Worm (Caenorhabditis elegans) whole organism, young adult: Measurements from ENCODE around the gene fahd-1.
A peak's percentile ranks its signal among the peaks of the same experiment; 100 is the strongest.

Source experiments
- B0019.2 ChIP-seq: fragments of 200-800 bp; sonication (Bioruptor generic); conservative IDR thresholded peaks from 2 replicates; pipeline ENCODE4 v1.3.6; 2022; ENCODE audit warnings: missing genetic modification reagents, missing genetic modification characterization, missing compliant biosample characterization
- F10E7.11 ChIP-seq: sonication (generic microtip); optimal IDR thresholded peaks from 2 replicates; lab custom pipeline; 2017; ENCODE audit warnings: mild to moderate bottlenecking, missing genetic modification characterization, moderate library complexity, missing compliant biosample characterization
- F23B12.7 ChIP-seq: sonication (generic microtip); optimal IDR thresholded peaks from 2 replicates; lab custom pipeline; 2017; ENCODE audit warnings: missing genetic modification characterization, mild to moderate bottlenecking, missing compliant biosample characterization, antibody characterized with exemption, moderate library complexity; ENCODE audit not compliant: insufficient read depth
- F33H1.4 ChIP-seq: fragments of 200-800 bp; sonication (Bioruptor generic); IDR thresholded peaks from 2 replicates; pipeline ENCODE4 v1.3.6; 2022; ENCODE audit warnings: missing genetic modification reagents, missing genetic modification characterization, missing compliant biosample characterization
- F49E8.2 ChIP-seq: sonication (generic microtip); optimal IDR thresholded peaks from 3 replicates; lab custom pipeline; 2017; ENCODE audit warnings: missing genetic modification characterization, mild to moderate bottlenecking, missing compliant biosample characterization, antibody characterized with exemption, moderate library complexity; ENCODE audit not compliant: insufficient read depth
- Y53G8AR.9 ChIP-seq: fragments of 200-800 bp; sonication (Bioruptor generic); conservative IDR thresholded peaks from 2 replicates; pipeline ENCODE4 v1.3.6; 2022; ENCODE audit warnings: missing genetic modification reagents, missing genetic modification characterization, missing compliant biosample characterization
- ZK185.1 ChIP-seq: sonication (generic microtip); optimal IDR thresholded peaks from 2 replicates; lab custom pipeline; 2016; ENCODE audit warnings: mild to moderate bottlenecking, missing genetic modification characterization, missing compliant biosample characterization; ENCODE audit not compliant: poor library complexity, severe bottlenecking
- akir-1 ChIP-seq: fragments of 200-800 bp; sonication (Bioruptor generic); optimal IDR thresholded peaks from 2 replicates; lab custom pipeline; 2018; ENCODE audit warnings: mild to moderate bottlenecking, missing genetic modification characterization, moderate library complexity, missing compliant biosample characterization
- aptf-2 ChIP-seq: fragments of 200-800 bp; sonication (Bioruptor generic); conservative IDR thresholded peaks from 2 replicates; pipeline ENCODE4 v1.3.6; 2022; ENCODE audit warnings: missing genetic modification reagents, missing genetic modification characterization, missing compliant biosample characterization
- attf-3 ChIP-seq: fragments of 200-800 bp; sonication (Bioruptor generic); conservative IDR thresholded peaks from 2 replicates; pipeline ENCODE4 v1.3.6; 2022; ENCODE audit warnings: missing genetic modification reagents, missing genetic modification characterization, missing compliant biosample characterization
- attf-5 ChIP-seq: fragments of 200-800 bp; sonication (Bioruptor generic); optimal IDR thresholded peaks from 2 replicates; lab custom pipeline; 2018; ENCODE audit warnings: mild to moderate bottlenecking, missing genetic modification characterization, missing compliant biosample characterization
- bed-1 ChIP-seq: fragments of 200-800 bp; sonication (Bioruptor generic); IDR thresholded peaks from 2 replicates; pipeline ENCODE4 v1.3.6; 2022; ENCODE audit warnings: missing genetic modification reagents, missing genetic modification characterization, missing compliant biosample characterization
- cebp-1 ChIP-seq, 2 experiments: fragments of 200-800 bp in 1 of 2; sonication (Bioruptor generic) in 1 of 2; sonication (generic microtip) in 1 of 2; IDR thresholded peaks in 1 of 2; optimal IDR thresholded peaks in 1 of 2; 2 replicates each; pipeline versions ENCODE4 v1.3.6 to Lab custom; 2017 to 2022; ENCODE audit warnings: missing compliant biosample characterization in 2 of 2, missing genetic modification characterization in 2 of 2, mild to moderate bottlenecking in 1 of 2, missing genetic modification reagents in 1 of 2, moderate library complexity in 1 of 2
- ceh-40 ChIP-seq: fragments of 200-800 bp; sonication (Bioruptor generic); IDR thresholded peaks from 2 replicates; pipeline ENCODE4 v1.3.6; 2022; ENCODE audit warnings: missing genetic modification characterization, missing compliant biosample characterization
- ceh-79 ChIP-seq: sonication (generic microtip); optimal IDR thresholded peaks from 2 replicates; lab custom pipeline; 2017; ENCODE audit warnings: mild to moderate bottlenecking, missing genetic modification characterization, missing compliant biosample characterization
- dpl-1 ChIP-seq: fragments of 150-350 bp; optimal IDR thresholded peaks from 2 replicates; lab custom pipeline; 2014; ENCODE audit warnings: missing biosample characterization, missing genetic modification reagents, missing genetic modification characterization
- egl-18 ChIP-seq: fragments of 200-800 bp; sonication (Bioruptor generic); IDR thresholded peaks from 2 replicates; pipeline ENCODE4 v1.3.6; 2022; ENCODE audit warnings: missing genetic modification reagents, missing genetic modification characterization, missing compliant biosample characterization
- ets-4 ChIP-seq: fragments of 200-800 bp; sonication (Bioruptor generic); optimal IDR thresholded peaks from 2 replicates; lab custom pipeline; 2018; ENCODE audit warnings: mild to moderate bottlenecking, missing genetic modification characterization, missing compliant biosample characterization
- hlh-12 ChIP-seq: sonication (generic microtip); optimal IDR thresholded peaks from 2 replicates; lab custom pipeline; 2016; ENCODE audit warnings: missing genetic modification characterization, missing compliant biosample characterization
- hmg-1.2 ChIP-seq: fragments of 200-800 bp; sonication (Bioruptor generic); IDR thresholded peaks from 2 replicates; pipeline ENCODE4 v1.3.6; 2022; ENCODE audit warnings: missing genetic modification reagents, missing genetic modification characterization, missing compliant biosample characterization
- hmg-20 ChIP-seq: fragments of 200-800 bp; sonication (Bioruptor generic); IDR thresholded peaks from 2 replicates; pipeline ENCODE4 v1.3.6; 2022; ENCODE audit warnings: missing genetic modification reagents, missing genetic modification characterization, missing compliant biosample characterization
- lin-26 ChIP-seq: fragments of 200-800 bp; sonication (Bioruptor generic); IDR thresholded peaks from 2 replicates; pipeline ENCODE4 v1.3.6; 2022; ENCODE audit warnings: missing genetic modification reagents, missing genetic modification characterization, missing compliant biosample characterization
- lin-54 ChIP-seq: fragments of 200-800 bp; sonication (Bioruptor generic); optimal IDR thresholded peaks from 2 replicates; lab custom pipeline; 2018; ENCODE audit warnings: mild to moderate bottlenecking, missing genetic modification characterization, missing compliant biosample characterization
- lsl-1 ChIP-seq: fragments of 200-800 bp; sonication (Bioruptor generic); optimal IDR thresholded peaks from 2 replicates; lab custom pipeline; 2018; ENCODE audit warnings: mild to moderate bottlenecking, missing genetic modification characterization, moderate library complexity, missing compliant biosample characterization
- madf-10 ChIP-seq: sonication (generic microtip); optimal IDR thresholded peaks from 2 replicates; lab custom pipeline; 2016; ENCODE audit warnings: mild to moderate bottlenecking, missing genetic modification characterization, missing compliant biosample characterization
- mel-28 ChIP-seq: sonication (generic microtip); optimal IDR thresholded peaks from 2 replicates; lab custom pipeline; 2016; ENCODE audit warnings: borderline replicate concordance, mild to moderate bottlenecking, missing genetic modification characterization, missing compliant biosample characterization
- nfya-1 ChIP-seq: sonication (generic microtip); optimal IDR thresholded peaks from 2 replicates; lab custom pipeline; 2017; ENCODE audit warnings: antibody characterized with exemption, missing compliant biosample characterization, missing genetic modification characterization, borderline replicate concordance; ENCODE audit not compliant: insufficient read depth
- nhr-120 ChIP-seq: fragments of 200-800 bp; sonication (Bioruptor generic); IDR thresholded peaks from 2 replicates; pipeline ENCODE4 v1.3.6; 2022; ENCODE audit warnings: missing genetic modification characterization, missing compliant biosample characterization
- pha-4 ChIP-seq: fragments of 150-350 bp; sonication (generic microtip); optimal IDR thresholded peaks from 2 replicates; lab custom pipeline; 2014; ENCODE audit warnings: missing biosample characterization, missing genetic modification reagents, missing genetic modification characterization
- snpc-4 ChIP-seq, 5 experiments: fragments of 150-350 bp in 1 of 5; sonication (generic microtip) in 4 of 5; optimal IDR thresholded peaks; 2 replicates each; lab custom pipeline; 2014 to 2018; ENCODE audit warnings: missing genetic modification characterization in 5 of 5, missing biosample characterization in 3 of 5, antibody characterized with exemption in 2 of 5, mild to moderate bottlenecking in 2 of 5, missing compliant biosample characterization in 2 of 5, missing genotype in 2 of 5, moderate library complexity in 2 of 5, missing genetic modification reagents in 1 of 5
- tbp1 ChIP-seq: fragments of 200-800 bp; sonication (Bioruptor generic); optimal IDR thresholded peaks from 2 replicates; lab custom pipeline; 2018; ENCODE audit warnings: mild to moderate bottlenecking, missing genetic modification characterization, missing compliant biosample characterization
- unc-62 ChIP-seq: fragments of 150-350 bp; optimal IDR thresholded peaks from 2 replicates; lab custom pipeline; 2014; ENCODE audit warnings: missing biosample characterization, missing genetic modification reagents, missing genetic modification characterization
- xnd-1 ChIP-seq: sonication (generic microtip); optimal IDR thresholded peaks from 2 replicates; lab custom pipeline; 2016; ENCODE audit warnings: missing genotype, missing genetic modification reagents, missing genetic modification characterization, missing compliant biosample characterization
- zim-3 ChIP-seq: sonication (generic microtip); optimal IDR thresholded peaks from 2 replicates; lab custom pipeline; 2017; ENCODE audit warnings: mild to moderate bottlenecking, missing genetic modification characterization, moderate library complexity, missing compliant biosample characterization
- ztf-18 ChIP-seq: sonication (generic microtip); optimal IDR thresholded peaks from 2 replicates; lab custom pipeline; 2016; ENCODE audit warnings: missing genotype, mild to moderate bottlenecking, missing genetic modification characterization, missing compliant biosample characterization
- ztf-25 ChIP-seq: fragments of 200-800 bp; sonication (Bioruptor generic); IDR thresholded peaks from 2 replicates; pipeline ENCODE4 v1.3.6; 2022; ENCODE audit warnings: missing genetic modification reagents, missing genetic modification characterization, missing compliant biosample characterization
- ztf-28 ChIP-seq: fragments of 200-800 bp; sonication (Bioruptor generic); IDR thresholded peaks from 2 replicates; pipeline ENCODE4 v1.3.6; 2022; ENCODE audit warnings: missing genetic modification reagents, missing genetic modification characterization, missing compliant biosample characterization
- ztf-6 ChIP-seq: fragments of 200-800 bp; sonication (Bioruptor generic); IDR thresholded peaks from 2 replicates; pipeline ENCODE4 v1.3.6; 2022; ENCODE audit warnings: missing genetic modification reagents, missing genetic modification characterization, missing compliant biosample characterization

The fahd-1 gene

DNA sequence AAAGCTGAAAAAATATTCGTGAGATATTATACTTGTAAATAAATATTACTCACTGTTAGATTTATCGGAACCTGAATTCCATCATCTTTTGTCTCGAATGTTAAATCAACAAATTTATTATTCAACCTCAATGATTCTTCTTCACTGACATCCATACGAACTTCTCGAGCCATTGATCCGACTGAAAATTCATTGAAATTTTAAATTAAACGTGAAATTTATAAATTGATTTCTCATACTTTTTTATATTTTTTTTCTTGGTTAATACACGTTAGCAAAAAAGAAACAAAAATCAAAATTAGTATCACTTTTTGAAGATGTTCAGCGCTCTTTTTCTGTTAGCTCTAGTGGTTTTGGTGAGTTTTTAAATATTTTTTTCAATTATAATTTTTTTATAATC lies 27.8 kb downstream of the fahd-1 start, which contains the start of gene C29E4.14 (continued):
- TF ChIP-seq akir-1 = no peak
- TF ChIP-seq Y53G8AR.9 = no peak

DNA sequence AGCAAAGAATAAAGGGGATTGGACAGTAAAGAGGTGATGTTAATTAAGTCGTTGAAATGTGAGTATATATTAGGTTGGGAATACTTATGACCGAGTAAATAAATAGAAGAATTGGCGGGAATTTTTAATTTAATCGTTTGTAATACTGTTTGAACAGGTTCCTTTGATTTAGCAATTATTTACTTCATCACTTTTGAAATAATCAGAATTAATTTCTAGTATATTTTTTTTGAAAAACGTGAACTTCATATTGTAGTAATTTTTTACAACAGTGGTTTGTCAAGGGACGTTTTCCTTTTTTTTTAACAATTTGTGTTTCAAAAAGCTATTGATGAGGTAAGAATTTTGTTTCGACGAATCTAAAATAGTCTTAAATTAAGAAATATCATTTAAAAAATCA lies 30.2 kb downstream of the fahd-1 start, which contains the start of gene C29E4.17:
TSS of gene C29E4.17 (plus strand) at position 301 of the 400 bp plus-strand sequence.
- TF ChIP-seq lin-26 (GFP tag; lab: Robert Waterston, UW) (no peak), bed-1 (GFP tag; lab: Robert Waterston, UW) (no peak), F10E7.11 (no peak), nhr-120 (GFP tag; lab: Robert Waterston, UW) (no peak)
- TF ChIP-seq, all 124 proteins: peak for 0

DNA sequence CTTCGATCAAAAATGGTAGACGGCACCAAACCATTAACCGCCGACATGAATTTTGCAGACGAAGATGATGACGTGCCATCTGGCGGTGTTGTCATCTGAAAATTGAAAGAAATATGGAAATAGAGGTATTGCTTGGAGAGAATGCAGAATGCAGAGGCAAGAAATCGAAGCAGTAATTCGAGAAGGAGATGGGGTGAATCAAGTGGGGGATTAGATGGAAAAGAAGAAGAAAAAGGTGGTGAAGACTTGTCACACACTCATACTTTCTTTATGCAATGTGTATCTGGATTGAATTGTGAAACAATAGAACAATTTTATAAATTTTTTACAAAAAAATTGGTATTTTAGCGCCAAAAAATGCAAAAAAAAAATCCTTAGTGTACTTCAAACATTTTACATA lies 32.8 kb downstream of the fahd-1 start, which contains the start of gene tag-250:
TSS of gene tag-250 (minus strand) at position 101 of the 400 bp plus-strand sequence.
- no peak for TF ChIP-seq F23B12.7 (tag; lab: Kevin White, UChicago)
- TF ChIP-seq madf-10 (tag; lab: Kevin White, UChicago) = no peak
- TF ChIP-seq hmg-1.2 (GFP tag; lab: Robert Waterston, UW) = no peak
- TF ChIP-seq ceh-79 = no peak
- no peak for TF ChIP-seq pha-4 (tag; lab: Kevin White, UChicago)
- TF ChIP-seq unc-62 (GFP tag; lab: Kevin White, UChicago) = no peak
- no peak for TF ChIP-seq F33H1.4 (GFP tag; lab: Robert Waterston, UW)
- TF ChIP-seq bed-1 (GFP tag; lab: Robert Waterston, UW) = no peak
- no peak for TF ChIP-seq zim-3 (tag; lab: Kevin White, UChicago)

DNA sequence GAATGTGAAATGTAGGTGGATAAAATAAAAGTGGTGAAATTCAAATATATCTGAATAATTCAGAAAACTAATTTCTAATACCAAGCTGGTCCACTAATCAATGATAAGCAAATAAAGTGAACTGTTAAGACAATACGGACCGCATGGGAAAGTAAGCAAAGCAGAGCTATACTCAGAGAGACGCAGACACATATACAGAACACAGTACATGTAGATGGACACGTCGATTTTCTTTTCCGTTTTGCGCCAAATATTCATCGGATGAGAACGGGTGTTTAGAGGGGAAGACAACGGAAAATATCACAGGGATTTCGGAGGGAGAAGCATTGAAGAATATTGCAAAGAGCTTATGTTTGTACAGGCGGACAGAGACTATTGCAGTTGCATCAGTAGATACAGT lies 33.9 kb downstream of the fahd-1 start:
- TF ChIP-seq hlh-12 (tag; lab: Kevin White, UChicago) (no peak), hmg-1.2 (GFP tag; lab: Robert Waterston, UW) (peak; percentile 36; the same call in 1 of the 2 replicates)
- TF ChIP-seq, all 124 proteins: peak for 1

DNA sequence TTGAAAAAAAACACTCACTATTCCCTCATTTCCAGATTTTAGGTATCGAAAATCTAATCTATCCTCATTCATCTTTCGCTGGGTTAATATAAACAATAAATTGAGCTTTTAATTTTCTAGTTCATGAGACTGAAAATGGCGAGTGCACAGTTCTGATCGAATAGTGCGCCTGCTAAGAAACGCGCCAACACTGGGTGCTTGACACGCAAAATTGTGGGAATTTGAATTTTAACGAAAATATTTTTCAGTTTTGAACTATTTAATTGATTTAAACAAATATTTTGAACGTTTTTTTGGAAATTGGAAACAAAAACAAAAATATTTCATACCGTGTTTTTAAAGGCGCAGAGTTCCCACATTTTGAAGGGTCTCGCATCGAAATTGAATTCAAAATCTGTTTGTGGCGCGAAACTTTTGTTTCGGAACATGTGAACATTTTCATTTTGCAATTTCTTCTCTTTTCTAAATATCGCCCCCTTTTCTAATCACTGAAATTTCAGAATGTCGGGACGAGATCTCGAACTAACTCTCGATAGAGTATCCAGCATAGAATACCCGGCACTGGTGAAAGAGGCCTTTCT lies 36.6 kb downstream of the fahd-1 start, which contains the start of the genes C29E4.13 and npp-15:
TSS of gene C29E4.13 (minus strand) at position 169 of the 581 bp plus-strand sequence.
TSS of gene npp-15 (plus strand) at position 495 of the 581 bp plus-strand sequence.
- TF ChIP-seq cebp-1 (GFP tag; IDR thresholded peaks at IDR 0.05; lab: Robert Waterston, UW) (no peak), cebp-1 (tag; optimal IDR thresholded peaks at IDR 0.05; lab: Kevin White, UChicago) (peak; percentile 18), ztf-28 (no peak), F10E7.11 (no peak), attf-5 (GFP tag; lab: Kevin White, UChicago) (peak; percentile 46), xnd-1 (tag; lab: Kevin White, UChicago) (peak; percentile 60), ztf-25 (GFP tag; lab: Robert Waterston, UW) (no peak), ztf-18 (tag; lab: Kevin White, UChicago) (peak; percentile 90), nfya-1 (no peak), snpc-4 (GFP tag; optimal IDR thresholded peaks at IDR 0.05; lab: Kevin White, UChicago) (no peak), snpc-4 (tag; optimal IDR thresholded peaks at IDR 0.05; lab: Kevin White, UChicago) (no peak), B0019.2 (GFP tag; lab: Robert Waterston, UW) (no peak), hmg-1.2 (GFP tag; lab: Robert Waterston, UW) (no peak), ceh-40 (GFP tag; lab: Robert Waterston, UW) (no peak), ZK185.1 (no peak), F49E8.2 (tag; lab: Kevin White, UChicago) (no peak), aptf-2 (GFP tag; lab: Robert Waterston, UW) (no peak), egl-18 (GFP tag; lab: Robert Waterston, UW) (no peak), ets-4 (GFP tag; lab: Kevin White, UChicago) (no peak), hmg-20 (no peak), lsl-1 (GFP tag; lab: Kevin White, UChicago) (peak; percentile 73), lin-54 (GFP tag; lab: Kevin White, UChicago) (peak; percentile 55), F33H1.4 (GFP tag; lab: Robert Waterston, UW) (peak; percentile 82), dpl-1 (peak; percentile 72), tbp1 (GFP tag; lab: Kevin White, UChicago) (peak; percentile 1), mel-28 (tag; lab: Kevin White, UChicago) (no peak), attf-3 (GFP tag; lab: Robert Waterston, UW) (peak; percentile 53; the same call in 1 of the 2 replicates), ztf-6 (GFP tag; lab: Robert Waterston, UW) (no peak)
